Worm (Caenorhabditis elegans) whole organism, young adult: Measurements from ENCODE around the gene lin-3.

Experiments
- B0336.3 ChIP-seq: fragments of 200-800 bp; sonication (Bioruptor generic); IDR thresholded peaks from 2 replicates; pipeline ENCODE4 v1.3.6; 2022; ENCODE audit warnings: missing genetic modification characterization, missing compliant biosample characterization
- F39B2.1 ChIP-seq: fragments of 200-800 bp; sonication (Bioruptor generic); IDR thresholded peaks from 2 replicates; pipeline ENCODE4 v1.3.6; 2022; ENCODE audit warnings: missing genetic modification reagents, missing genetic modification characterization, missing compliant biosample characterization
- F49E8.2 ChIP-seq: sonication (generic microtip); optimal IDR thresholded peaks from 3 replicates; lab custom pipeline; 2017; ENCODE audit warnings: missing genetic modification characterization, mild to moderate bottlenecking, missing compliant biosample characterization, antibody characterized with exemption, moderate library complexity; ENCODE audit not compliant: insufficient read depth
- K12H6.12 ChIP-seq: fragments of 200-800 bp; sonication (Bioruptor generic); optimal IDR thresholded peaks from 2 replicates; lab custom pipeline; 2018; ENCODE audit warnings: mild to moderate bottlenecking, missing genetic modification characterization, missing compliant biosample characterization
- T07F8.4 ChIP-seq: sonication (generic microtip); optimal IDR thresholded peaks from 2 replicates; lab custom pipeline; 2016; ENCODE audit warnings: mild to moderate bottlenecking, missing genetic modification characterization, moderate library complexity, missing compliant biosample characterization
- Y53G8AR.9 ChIP-seq: fragments of 200-800 bp; sonication (Bioruptor generic); conservative IDR thresholded peaks from 2 replicates; pipeline ENCODE4 v1.3.6; 2022; ENCODE audit warnings: missing genetic modification reagents, missing genetic modification characterization, missing compliant biosample characterization
- Y56A3A.18 ChIP-seq: fragments of 200-800 bp; sonication (Bioruptor generic); IDR thresholded peaks from 2 replicates; pipeline ENCODE4 v1.3.6; 2022; ENCODE audit warnings: missing genetic modification reagents, missing genetic modification characterization, missing compliant biosample characterization
- ZK185.1 ChIP-seq: sonication (generic microtip); optimal IDR thresholded peaks from 2 replicates; lab custom pipeline; 2016; ENCODE audit warnings: mild to moderate bottlenecking, missing genetic modification characterization, missing compliant biosample characterization; ENCODE audit not compliant: poor library complexity, severe bottlenecking
- ama-1 ChIP-seq, 3 experiments: fragments of 150-350 bp in 1 of 3; sonication (generic microtip) in 2 of 3; optimal IDR thresholded peaks; 2 replicates each; lab custom pipeline; 2014 to 2018; ENCODE audit warnings: missing biosample characterization in 2 of 3, missing genetic modification characterization in 2 of 3, missing genetic modification reagents in 2 of 3
- attf-5 ChIP-seq: fragments of 200-800 bp; sonication (Bioruptor generic); optimal IDR thresholded peaks from 2 replicates; lab custom pipeline; 2018; ENCODE audit warnings: mild to moderate bottlenecking, missing genetic modification characterization, missing compliant biosample characterization
- attf-6 ChIP-seq: fragments of 200-800 bp; sonication (Bioruptor generic); IDR thresholded peaks from 2 replicates; pipeline ENCODE4 v1.3.6; 2022; ENCODE audit warnings: missing genetic modification reagents, missing genetic modification characterization, missing compliant biosample characterization
- cebp-1 ChIP-seq, 2 experiments: fragments of 200-800 bp in 1 of 2; sonication (Bioruptor generic) in 1 of 2; sonication (generic microtip) in 1 of 2; IDR thresholded peaks in 1 of 2; optimal IDR thresholded peaks in 1 of 2; 2 replicates each; pipeline versions ENCODE4 v1.3.6 to Lab custom; 2017 to 2022; ENCODE audit warnings: missing compliant biosample characterization in 2 of 2, missing genetic modification characterization in 2 of 2, mild to moderate bottlenecking in 1 of 2, missing genetic modification reagents in 1 of 2, moderate library complexity in 1 of 2
- ceh-100 ChIP-seq: fragments of 200-800 bp; sonication (Bioruptor generic); IDR thresholded peaks from 2 replicates; pipeline ENCODE4 v1.3.6; 2022; ENCODE audit warnings: missing genetic modification reagents, missing genetic modification characterization, missing compliant biosample characterization
- ceh-27 ChIP-seq: fragments of 200-800 bp; sonication (Bioruptor generic); optimal IDR thresholded peaks from 2 replicates; lab custom pipeline; 2018; ENCODE audit warnings: mild to moderate bottlenecking, missing genetic modification characterization, moderate library complexity, missing compliant biosample characterization
- chd-7 ChIP-seq: sonication (generic microtip); optimal IDR thresholded peaks from 2 replicates; lab custom pipeline; 2016; ENCODE audit warnings: mild to moderate bottlenecking, missing genetic modification characterization, moderate library complexity, missing compliant biosample characterization
- dox-1 ChIP-seq: fragments of 200-800 bp; sonication (Bioruptor generic); IDR thresholded peaks from 2 replicates; pipeline ENCODE4 v1.3.6; 2022; ENCODE audit warnings: missing genetic modification reagents, missing genetic modification characterization, missing compliant biosample characterization
- efl-1 ChIP-seq: fragments of 150-350 bp; optimal IDR thresholded peaks from 2 replicates; lab custom pipeline; 2014; ENCODE audit warnings: missing biosample characterization, missing genetic modification reagents, missing genetic modification characterization
- ets-4 ChIP-seq: fragments of 200-800 bp; sonication (Bioruptor generic); optimal IDR thresholded peaks from 2 replicates; lab custom pipeline; 2018; ENCODE audit warnings: mild to moderate bottlenecking, missing genetic modification characterization, missing compliant biosample characterization
- him-1 ChIP-seq: sonication (generic microtip); optimal IDR thresholded peaks from 2 replicates; lab custom pipeline; 2016; ENCODE audit warnings: missing genotype, missing genetic modification reagents, missing genetic modification characterization, missing compliant biosample characterization
- hlh-26 ChIP-seq: fragments of 200-800 bp; sonication (Bioruptor generic); conservative IDR thresholded peaks from 2 replicates; pipeline ENCODE4 v1.3.6; 2022; ENCODE audit warnings: missing genetic modification reagents, missing genetic modification characterization, missing compliant biosample characterization
- hmg-1.2 ChIP-seq: fragments of 200-800 bp; sonication (Bioruptor generic); IDR thresholded peaks from 2 replicates; pipeline ENCODE4 v1.3.6; 2022; ENCODE audit warnings: missing genetic modification reagents, missing genetic modification characterization, missing compliant biosample characterization
- hmg-20 ChIP-seq: fragments of 200-800 bp; sonication (Bioruptor generic); IDR thresholded peaks from 2 replicates; pipeline ENCODE4 v1.3.6; 2022; ENCODE audit warnings: missing genetic modification reagents, missing genetic modification characterization, missing compliant biosample characterization
- hsf-1 ChIP-seq: fragments of 200-800 bp; sonication (Bioruptor generic); IDR thresholded peaks from 2 replicates; pipeline ENCODE4 v1.3.6; 2022; ENCODE audit warnings: missing genetic modification reagents, missing genetic modification characterization, missing compliant biosample characterization
- let-526 ChIP-seq: fragments of 200-800 bp; sonication (Bioruptor generic); IDR thresholded peaks from 2 replicates; pipeline ENCODE4 v1.3.6; 2022; ENCODE audit warnings: missing genetic modification reagents, missing genetic modification characterization, missing compliant biosample characterization
- let-607 ChIP-seq, 2 experiments: fragments of 200-800 bp in 1 of 2; sonication (Bioruptor generic) in 1 of 2; sonication (generic microtip) in 1 of 2; optimal IDR thresholded peaks; 2 replicates each; lab custom pipeline; 2016 to 2018; ENCODE audit warnings: mild to moderate bottlenecking in 2 of 2, missing compliant biosample characterization in 2 of 2, missing genetic modification characterization in 2 of 2, moderate library complexity in 2 of 2, missing genotype in 1 of 2
- lin-35 ChIP-seq, 3 experiments: fragments of 150-350 bp in 2 of 3; sonication (generic microtip) in 1 of 3; optimal IDR thresholded peaks; 2 replicates each; lab custom pipeline; 2014 to 2018; ENCODE audit warnings: missing biosample characterization in 3 of 3, missing genetic modification characterization in 3 of 3, missing genetic modification reagents in 3 of 3
- lin-40 ChIP-seq: sonication (generic microtip); optimal IDR thresholded peaks from 2 replicates; lab custom pipeline; 2016; ENCODE audit warnings: missing genetic modification characterization, mild to moderate bottlenecking, missing compliant biosample characterization, missing genotype, missing genetic modification reagents
- lin-54 ChIP-seq: fragments of 200-800 bp; sonication (Bioruptor generic); optimal IDR thresholded peaks from 2 replicates; lab custom pipeline; 2018; ENCODE audit warnings: mild to moderate bottlenecking, missing genetic modification characterization, missing compliant biosample characterization
- madf-10 ChIP-seq: sonication (generic microtip); optimal IDR thresholded peaks from 2 replicates; lab custom pipeline; 2016; ENCODE audit warnings: mild to moderate bottlenecking, missing genetic modification characterization, missing compliant biosample characterization
- mcd-1 ChIP-seq: fragments of 200-800 bp; sonication (Bioruptor generic); IDR thresholded peaks from 2 replicates; pipeline ENCODE4 v1.3.6; 2022; ENCODE audit warnings: missing genetic modification reagents, missing genetic modification characterization, missing compliant biosample characterization
- nfyb-1 ChIP-seq: fragments of 200-800 bp; sonication (Bioruptor generic); IDR thresholded peaks from 2 replicates; pipeline ENCODE4 v1.3.6; 2022; ENCODE audit warnings: missing genetic modification reagents, missing genetic modification characterization, missing compliant biosample characterization
- nhr-179 ChIP-seq: sonication (generic microtip); optimal IDR thresholded peaks from 2 replicates; lab custom pipeline; 2016; ENCODE audit warnings: mild to moderate bottlenecking, missing genetic modification characterization, missing compliant biosample characterization
- nhr-80 ChIP-seq: sonication (generic microtip); optimal IDR thresholded peaks from 2 replicates; lab custom pipeline; 2016; ENCODE audit warnings: missing genetic modification characterization, missing compliant biosample characterization
- rec-8 ChIP-seq, 2 experiments: sonication (generic microtip); optimal IDR thresholded peaks; 2 replicates each; lab custom pipeline; 2016; ENCODE audit warnings: mild to moderate bottlenecking in 2 of 2, missing genetic modification characterization in 2 of 2, missing genetic modification reagents in 2 of 2, missing genotype in 2 of 2, missing biosample characterization in 1 of 2, missing compliant biosample characterization in 1 of 2, moderate library complexity in 1 of 2
- repo-1 ChIP-seq: sonication (generic microtip); optimal IDR thresholded peaks from 2 replicates; lab custom pipeline; 2017; ENCODE audit warnings: mild to moderate bottlenecking, missing genetic modification characterization, missing compliant biosample characterization
- rpc-1 ChIP-seq, 2 experiments: fragments of 150-350 bp in 1 of 2; sonication (generic microtip) in 1 of 2; optimal IDR thresholded peaks; 2 replicates each; lab custom pipeline; 2014 to 2018; ENCODE audit warnings: missing biosample characterization in 1 of 2, missing genetic modification characterization in 1 of 2, missing genetic modification reagents in 1 of 2, missing genotype in 1 of 2
- snpc-3.4 ChIP-seq: sonication (generic microtip); optimal IDR thresholded peaks from 2 replicates; lab custom pipeline; 2017; ENCODE audit warnings: missing genetic modification characterization, mild to moderate bottlenecking, missing compliant biosample characterization, antibody characterized with exemption, moderate library complexity, missing genotype, missing genetic modification reagents
- snpc-4 ChIP-seq, 5 experiments: fragments of 150-350 bp in 1 of 5; sonication (generic microtip) in 4 of 5; optimal IDR thresholded peaks; 2 replicates each; lab custom pipeline; 2014 to 2018; ENCODE audit warnings: missing genetic modification characterization in 5 of 5, missing biosample characterization in 3 of 5, antibody characterized with exemption in 2 of 5, mild to moderate bottlenecking in 2 of 5, missing compliant biosample characterization in 2 of 5, missing genotype in 2 of 5, moderate library complexity in 2 of 5, missing genetic modification reagents in 1 of 5
- somi-1 ChIP-seq: fragments of 200-800 bp; sonication (Bioruptor generic); optimal IDR thresholded peaks from 2 replicates; lab custom pipeline; 2018; ENCODE audit warnings: mild to moderate bottlenecking, missing genetic modification characterization, missing compliant biosample characterization
- tbp1 ChIP-seq: fragments of 200-800 bp; sonication (Bioruptor generic); optimal IDR thresholded peaks from 2 replicates; lab custom pipeline; 2018; ENCODE audit warnings: mild to moderate bottlenecking, missing genetic modification characterization, missing compliant biosample characterization
- tlf-1 ChIP-seq: fragments of 200-800 bp; sonication (Bioruptor generic); optimal IDR thresholded peaks from 2 replicates; lab custom pipeline; 2018; ENCODE audit warnings: mild to moderate bottlenecking, missing genetic modification characterization, missing compliant biosample characterization
- unc-62 ChIP-seq: fragments of 150-350 bp; optimal IDR thresholded peaks from 2 replicates; lab custom pipeline; 2014; ENCODE audit warnings: missing biosample characterization, missing genetic modification reagents, missing genetic modification characterization
- ztf-18 ChIP-seq: sonication (generic microtip); optimal IDR thresholded peaks from 2 replicates; lab custom pipeline; 2016; ENCODE audit warnings: missing genotype, mild to moderate bottlenecking, missing genetic modification characterization, missing compliant biosample characterization
- ztf-22 ChIP-seq: fragments of 200-800 bp; sonication (Bioruptor generic); optimal IDR thresholded peaks from 2 replicates; lab custom pipeline; 2018; ENCODE audit warnings: mild to moderate bottlenecking, missing genetic modification characterization, moderate library complexity, missing compliant biosample characterization
- ztf-28 ChIP-seq: fragments of 200-800 bp; sonication (Bioruptor generic); IDR thresholded peaks from 2 replicates; pipeline ENCODE4 v1.3.6; 2022; ENCODE audit warnings: missing genetic modification reagents, missing genetic modification characterization, missing compliant biosample characterization

lin-3 gene

DNA sequence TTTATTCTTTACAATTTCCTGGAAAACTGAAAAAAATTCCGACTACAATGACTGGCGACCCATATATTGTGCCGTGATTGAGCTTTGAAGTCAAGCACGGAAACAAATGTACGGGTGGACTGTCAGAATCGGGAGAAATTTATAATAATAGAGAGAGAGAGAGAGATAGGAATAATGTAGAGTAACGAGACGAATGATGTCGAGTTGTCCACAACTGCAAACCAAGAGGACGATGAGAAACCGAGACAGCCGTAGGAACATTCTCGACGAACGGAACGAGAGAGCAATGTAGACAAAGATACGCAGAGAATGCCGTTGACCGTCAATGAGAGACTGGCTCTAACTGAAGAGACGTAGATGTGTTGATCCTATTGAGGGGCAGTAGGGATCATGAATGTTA is 26.5 kb upstream of the lin-3 start:
- peak; percentile 41 for TF ChIP-seq ceh-27 (GFP tag; lab: Kevin White, UChicago)
- no peak for TF ChIP-seq rec-8 (tag; optimal IDR thresholded peaks at IDR 0.05; lab: Kevin White, UChicago)
- no peak for TF ChIP-seq nhr-179 (tag; lab: Kevin White, UChicago)
- TF ChIP-seq F39B2.1 (GFP tag; lab: Robert Waterston, UW) = no peak
- TF ChIP-seq snpc-3.4 = no peak
- TF ChIP-seq hsf-1 (GFP tag; lab: Robert Waterston, UW) = peak; percentile 90
- peak; percentile 42 for TF ChIP-seq tlf-1 (GFP tag; lab: Kevin White, UChicago)
- TF ChIP-seq mcd-1 (GFP tag; lab: Robert Waterston, UW) = peak; percentile 46; the same call in 1 of the 2 replicates
- TF ChIP-seq somi-1 (GFP tag; lab: Kevin White, UChicago) = no peak
- no peak for TF ChIP-seq hlh-26
- TF ChIP-seq hmg-20 = no peak
- TF ChIP-seq repo-1 = peak; percentile 20
- 0 out of 2 replicates have a peak, but pooled peaks have one; percentile 28 for TF ChIP-seq Y56A3A.18 (GFP tag; lab: Robert Waterston, UW)
- 0 out of 2 replicates have a peak, but pooled peaks have one; percentile 21 for TF ChIP-seq Y53G8AR.9 (GFP tag; lab: Robert Waterston, UW)
- peak; percentile 53; the same call in 1 of the 2 replicates for TF ChIP-seq let-526 (GFP tag; lab: Robert Waterston, UW)
- peak in 1 of 3 experiments; percentile 29 for TF ChIP-seq lin-35 (GFP tag; optimal IDR thresholded peaks at IDR 0.05; lab: Kevin White, UChicago)
- TF ChIP-seq F49E8.2 = no peak
- TF ChIP-seq K12H6.12 (tag; lab: Kevin White, UChicago) = peak; percentile 68
- peak; percentile 30 for TF ChIP-seq unc-62 (GFP tag; lab: Kevin White, UChicago)
- TF ChIP-seq nfyb-1 (GFP tag; lab: Robert Waterston, UW) = peak; percentile 58; the same call in 1 of the 2 replicates
- no peak for TF ChIP-seq attf-6 (GFP tag; lab: Robert Waterston, UW)
- TF ChIP-seq lin-40 (tag; lab: Kevin White, UChicago) = peak; percentile 65
- TF ChIP-seq hmg-1.2 = peak; percentile 92
- peak; percentile 45 for TF ChIP-seq ama-1 (optimal IDR thresholded peaks at IDR 0.05; lab: Kevin White, UChicago)
- TF ChIP-seq ama-1 (GFP tag; optimal IDR thresholded peaks at IDR 0.05; lab: Kevin White, UChicago) = no peak
- no peak for TF ChIP-seq T07F8.4 (tag; lab: Kevin White, UChicago)
- TF ChIP-seq ets-4 (GFP tag; lab: Kevin White, UChicago) = no peak
- peak; percentile 49; the same call in 1 of the 2 replicates for TF ChIP-seq dox-1 (GFP tag; lab: Robert Waterston, UW)
- TF ChIP-seq cebp-1 (GFP tag; IDR thresholded peaks at IDR 0.05; lab: Robert Waterston, UW) = no peak
- TF ChIP-seq cebp-1 (tag; optimal IDR thresholded peaks at IDR 0.05; lab: Kevin White, UChicago) = peak; percentile 47
- no peak for TF ChIP-seq him-1
- peak; percentile 5 for TF ChIP-seq rpc-1 (optimal IDR thresholded peaks at IDR 0.05; lab: Kevin White, UChicago)
- no peak for TF ChIP-seq rpc-1 (tag; optimal IDR thresholded peaks at IDR 0.05; lab: Kevin White, UChicago)
- peak; percentile 88 for TF ChIP-seq nhr-80 (tag; lab: Kevin White, UChicago)
- peak; percentile 81 for TF ChIP-seq ztf-22 (GFP tag; lab: Kevin White, UChicago)
- TF ChIP-seq efl-1 = no peak
- peak; percentile 67 for TF ChIP-seq madf-10 (tag; lab: Kevin White, UChicago)
- no peak for TF ChIP-seq snpc-4 (GFP tag; optimal IDR thresholded peaks at IDR 0.05; lab: Kevin White, UChicago)
- TF ChIP-seq snpc-4 (tag; optimal IDR thresholded peaks at IDR 0.05; lab: Kevin White, UChicago) = peak in 3 of 4 experiments; percentile 7 to 44 (median 33)
- TF ChIP-seq attf-5 (GFP tag; lab: Kevin White, UChicago) = peak; percentile 28
- TF ChIP-seq B0336.3 = 0 out of 2 replicates have a peak, but pooled peaks have one; percentile 30
- TF ChIP-seq let-607 (tag; optimal IDR thresholded peaks at IDR 0.05; lab: Kevin White, UChicago) = peak; percentile 96 to 98
- TF ChIP-seq lin-54 = peak; percentile 31
- TF ChIP-seq chd-7 (tag; lab: Kevin White, UChicago) = peak; percentile 42
- no peak for TF ChIP-seq ztf-28 (GFP tag; lab: Robert Waterston, UW)
- peak; percentile 29 for TF ChIP-seq ztf-18 (tag; lab: Kevin White, UChicago)
- peak; percentile 31 for TF ChIP-seq ZK185.1
- TF ChIP-seq ceh-100 (GFP tag; lab: Robert Waterston, UW) = no peak
- peak; percentile 49 for TF ChIP-seq tbp1 (GFP tag; lab: Kevin White, UChicago)
